Worm (Caenorhabditis elegans) whole organism, early embryonic: ENCODE data around the gene T05A1.5.

ENCODE experiments used
- ama-1 ChIP-seq: fragments of 150-350 bp; optimal IDR thresholded peaks from 2 replicates; lab custom pipeline; 2014
- ceh-36 ChIP-seq: sonication (generic microtip); optimal IDR thresholded peaks from 2 replicates; lab custom pipeline; 2016; ENCODE audit warnings: missing genetic modification characterization, inconsistent platforms, missing compliant biosample characterization
- flt-1 ChIP-seq: fragments of 200-800 bp; sonication (Bioruptor generic); IDR thresholded peaks from 2 replicates; pipeline ENCODE4 v1.3.6; 2022; ENCODE audit warnings: missing genetic modification characterization, missing compliant biosample characterization
- pes-1 ChIP-seq: fragments of 200-800 bp; sonication (Bioruptor generic); IDR thresholded peaks from 2 replicates; pipeline ENCODE4 v1.3.6; 2022; ENCODE audit warnings: missing genetic modification reagents, missing genetic modification characterization, missing compliant biosample characterization
- scrt-1 ChIP-seq: fragments of 200-800 bp; sonication (Bioruptor generic); IDR thresholded peaks from 2 replicates; pipeline ENCODE4 v1.3.6; 2022; ENCODE audit warnings: missing genetic modification characterization, missing compliant biosample characterization
- tra-4 ChIP-seq: sonication (generic microtip); optimal IDR thresholded peaks from 2 replicates; lab custom pipeline; 2017; ENCODE audit warnings: missing genetic modification characterization, missing compliant biosample characterization

- TF ChIP-seq tra-4 (no peak), flt-1 (GFP tag; lab: Robert Waterston, UW) (no peak), ama-1 (lab: Kevin White, UChicago) (no peak), ceh-36 (tag; lab: Kevin White, UChicago) (no peak), scrt-1 (GFP tag; lab: Robert Waterston, UW) (no peak), pes-1 (GFP tag; lab: Robert Waterston, UW) (no peak)
These were observed 32.0 kb upstream of the T05A1.5 start for ce11 chrIV:9514132-9514531.
